Fruit fly (Drosophila melanogaster) whole organism, embryonic: ENCODE data around the gene CG14535.

Source experiments
- ATbp ChIP-seq: fragments of 200-800 bp; sonication (Bioruptor generic); optimal IDR thresholded peaks from 2 replicates; lab custom pipeline; 2017; ENCODE audit warnings: missing biosample characterization, mild to moderate bottlenecking, missing genetic modification characterization, missing genetic modification reagents
- CG11456 ChIP-seq: fragments of 200-800 bp; sonication (Bioruptor generic); IDR thresholded peaks from 3 replicates; pipeline ENCODE4 v1.3.6; 2022; ENCODE audit warnings: missing biosample characterization, missing genetic modification characterization
- CG11504 ChIP-seq: fragments of 200-800 bp; sonication (Bioruptor generic); optimal IDR thresholded peaks from 3 replicates; lab custom pipeline; 2019; ENCODE audit warnings: missing biosample characterization, mild to moderate bottlenecking, missing genetic modification characterization, moderate library complexity
- CG12071 ChIP-seq: fragments of 200-800 bp; sonication (Bioruptor generic); optimal IDR thresholded peaks from 3 replicates; lab custom pipeline; 2018; ENCODE audit warnings: missing biosample characterization, mild to moderate bottlenecking, missing genetic modification characterization
- CG14860 ChIP-seq: fragments of 200-800 bp; sonication (Bioruptor generic); IDR thresholded peaks from 3 replicates; pipeline ENCODE4 v1.3.6; 2022; ENCODE audit warnings: missing biosample characterization, missing genetic modification characterization; ENCODE audit not compliant: partially characterized antibody
- CG15269 ChIP-seq: fragments of 200-800 bp; sonication (Bioruptor generic); optimal IDR thresholded peaks from 2 replicates; lab custom pipeline; 2018; ENCODE audit warnings: missing biosample characterization, mild to moderate bottlenecking, missing genetic modification characterization, moderate library complexity
- CG17359 ChIP-seq: fragments of 200-800 bp; sonication (Bioruptor generic); optimal IDR thresholded peaks from 3 replicates; lab custom pipeline; 2018; ENCODE audit warnings: missing biosample characterization, mild to moderate bottlenecking, missing genetic modification characterization, moderate library complexity
- CG18599 ChIP-seq: fragments of 200-800 bp; sonication (Bioruptor generic); optimal IDR thresholded peaks from 3 replicates; lab custom pipeline; 2017; ENCODE audit warnings: missing biosample characterization, missing genetic modification characterization, mild to moderate bottlenecking, moderate library complexity, missing genetic modification reagents
- CG2120 ChIP-seq: fragments of 200-800 bp; sonication (Bioruptor generic); optimal IDR thresholded peaks from 3 replicates; lab custom pipeline; 2016; ENCODE audit warnings: missing biosample characterization, missing genetic modification characterization
- CG32532 ChIP-seq: fragments of 200-800 bp; sonication (Bioruptor generic); IDR thresholded peaks from 2 replicates; pipeline ENCODE4 v1.3.6; 2022; ENCODE audit warnings: missing biosample characterization, missing genetic modification characterization
- CG6175 ChIP-seq: fragments of 200-800 bp; sonication (Bioruptor generic); IDR thresholded peaks from 3 replicates; pipeline ENCODE4 v1.3.6; 2022; ENCODE audit warnings: missing biosample characterization, missing genetic modification characterization
- CG7556 ChIP-seq: fragments of 200-800 bp; sonication (Bioruptor generic); optimal IDR thresholded peaks from 2 replicates; lab custom pipeline; 2017; ENCODE audit warnings: missing biosample characterization, mild to moderate bottlenecking, missing genetic modification characterization
- CG8478 ChIP-seq: fragments of >200 bp; optimal IDR thresholded peaks from 2 replicates; lab custom pipeline; 2018
- CkIIα-i1 ChIP-seq: fragments of 200-800 bp; sonication (Bioruptor generic); IDR thresholded peaks from 2 replicates; pipeline ENCODE4 v1.3.6; 2022; ENCODE audit warnings: missing biosample characterization, missing genetic modification characterization
- Dek ChIP-seq: fragments of 200-800 bp; sonication (Bioruptor generic); optimal IDR thresholded peaks from 3 replicates; lab custom pipeline; 2019; ENCODE audit warnings: missing biosample characterization, mild to moderate bottlenecking, missing genetic modification characterization, moderate library complexity
- HLH3B ChIP-seq: fragments of 200-800 bp; sonication (Bioruptor generic); IDR thresholded peaks from 2 replicates; pipeline ENCODE4 v1.3.6; 2022; ENCODE audit warnings: missing biosample characterization, missing genetic modification characterization
- Hr51 ChIP-seq, 2 experiments: fragments of 200-800 bp; sonication (Bioruptor generic); optimal IDR thresholded peaks; 2 replicates in 1 of 2; 3 replicates in 1 of 2; lab custom pipeline; 2016 to 2018; ENCODE audit warnings: missing biosample characterization in 2 of 2, missing genetic modification characterization in 2 of 2, mild to moderate bottlenecking in 1 of 2, moderate library complexity in 1 of 2
- Med ChIP-seq: fragments of 200-800 bp; sonication (Bioruptor generic); peaks from one replicate; lab custom pipeline; 2016; ENCODE audit warnings: missing biosample characterization, missing genetic modification characterization, mild to moderate bottlenecking, inconsistent platforms, moderate library complexity
- Oli ChIP-seq: fragments of 200-800 bp; sonication (Bioruptor generic); optimal IDR thresholded peaks from 2 replicates; lab custom pipeline; 2018; ENCODE audit warnings: missing biosample characterization, mild to moderate bottlenecking, missing genetic modification characterization, moderate library complexity
- PHDP ChIP-seq: fragments of 200-800 bp; sonication (Bioruptor generic); optimal IDR thresholded peaks from 3 replicates; lab custom pipeline; 2018; ENCODE audit warnings: missing biosample characterization, mild to moderate bottlenecking, missing genetic modification characterization, moderate library complexity
- Ptx1 ChIP-seq: fragments of 200-800 bp; sonication (Bioruptor generic); IDR thresholded peaks from 2 replicates; pipeline ENCODE4 v1.3.6; 2022; ENCODE audit warnings: missing biosample characterization, missing genetic modification characterization
- Rfx ChIP-seq: fragments of 200-800 bp; sonication (Bioruptor generic); IDR thresholded peaks from 2 replicates; pipeline ENCODE4 v1.3.6; 2022; ENCODE audit warnings: missing biosample characterization, missing genetic modification characterization
- Sin3A ChIP-seq: fragments of >200 bp; optimal IDR thresholded peaks from 2 replicates; lab custom pipeline; 2018
- Sox100B ChIP-seq: fragments of 200-800 bp; sonication (Bioruptor generic); optimal IDR thresholded peaks from 3 replicates; lab custom pipeline; 2018; ENCODE audit warnings: missing biosample characterization, mild to moderate bottlenecking, missing genetic modification characterization
- Ssrp ChIP-seq: fragments of 200-800 bp; sonication (Bioruptor generic); optimal IDR thresholded peaks from 2 replicates; lab custom pipeline; 2018; ENCODE audit warnings: missing biosample characterization, mild to moderate bottlenecking, missing genetic modification characterization, moderate library complexity
- ac ChIP-seq: fragments of 200-800 bp; sonication (Bioruptor generic); optimal IDR thresholded peaks from 3 replicates; lab custom pipeline; 2017; ENCODE audit warnings: missing biosample characterization, mild to moderate bottlenecking, missing genetic modification characterization
- ara ChIP-seq: fragments of 200-800 bp; sonication (Bioruptor generic); IDR thresholded peaks from 2 replicates; pipeline ENCODE4 v1.3.6; 2022; ENCODE audit warnings: missing biosample characterization, missing genetic modification characterization
- az2 ChIP-seq: fragments of 200-800 bp; sonication (Bioruptor generic); optimal IDR thresholded peaks from 3 replicates; lab custom pipeline; 2016; ENCODE audit warnings: missing biosample characterization, missing genetic modification characterization
- bsh ChIP-seq, 2 experiments: fragments of 200-800 bp; sonication (Bioruptor generic); optimal IDR thresholded peaks; 2 replicates each; lab custom pipeline; 2017 to 2018; ENCODE audit warnings: mild to moderate bottlenecking in 2 of 2, missing biosample characterization in 2 of 2, missing genetic modification characterization in 2 of 2, moderate library complexity in 1 of 2
- ci ChIP-seq: fragments of 200-800 bp; sonication (Bioruptor generic); IDR thresholded peaks from 3 replicates; pipeline ENCODE4 v1.3.6; 2022; ENCODE audit warnings: missing biosample characterization, missing genetic modification characterization
- ewg ChIP-seq: fragments of 200-800 bp; sonication (Bioruptor generic); optimal IDR thresholded peaks from 3 replicates; lab custom pipeline; 2017; ENCODE audit warnings: mild to moderate bottlenecking, missing biosample characterization, missing genetic modification reagents, missing genetic modification characterization
- fd64A ChIP-seq: fragments of 200-800 bp; sonication (Bioruptor generic); optimal IDR thresholded peaks from 3 replicates; lab custom pipeline; 2018; ENCODE audit warnings: missing biosample characterization, mild to moderate bottlenecking, missing genetic modification characterization
- gem ChIP-seq: fragments of 200-800 bp; sonication (Bioruptor generic); optimal IDR thresholded peaks from 2 replicates; lab custom pipeline; 2019; ENCODE audit warnings: missing biosample characterization, mild to moderate bottlenecking, missing genetic modification characterization, moderate library complexity
- grau ChIP-seq: fragments of 200-800 bp; optimal IDR thresholded peaks from 3 replicates; lab custom pipeline; 2019; ENCODE audit warnings: missing biosample characterization, mild to moderate bottlenecking, missing genetic modification characterization, moderate library complexity
- hkb ChIP-seq, 2 experiments: fragments of 200-800 bp in 1 of 2; fragments of >200 bp in 1 of 2; sonication (Bioruptor generic) in 1 of 2; IDR thresholded peaks in 1 of 2; optimal IDR thresholded peaks in 1 of 2; 2 replicates each; pipeline versions ENCODE4 v1.3.6 to Lab custom; 2017 to 2022; ENCODE audit warnings: missing biosample characterization in 1 of 2, missing genetic modification characterization in 1 of 2
- inv ChIP-seq: fragments of 200-800 bp; sonication (Bioruptor generic); IDR thresholded peaks from 2 replicates; pipeline ENCODE4 v1.3.6; 2022; ENCODE audit warnings: missing biosample characterization, missing genetic modification characterization; ENCODE audit not compliant: partially characterized antibody
- klu ChIP-seq: fragments of 200-800 bp; sonication (Bioruptor generic); IDR thresholded peaks from 2 replicates; pipeline ENCODE4 v1.3.6; 2022; ENCODE audit warnings: missing biosample characterization, missing genetic modification characterization
- lab ChIP-seq: fragments of 200-800 bp; sonication (Bioruptor generic); optimal IDR thresholded peaks from 3 replicates; lab custom pipeline; 2017; ENCODE audit warnings: missing biosample characterization, missing genetic modification characterization, mild to moderate bottlenecking, moderate library complexity, missing genetic modification reagents
- prd ChIP-seq, 3 experiments: fragments of >200 bp in 2 of 3; fragments of 200-800 bp in 1 of 3; sonication (Bioruptor generic) in 1 of 3; optimal IDR thresholded peaks in 2 of 3; IDR thresholded peaks in 1 of 3; 2 replicates in 2 of 3; 3 replicates in 1 of 3; pipeline versions ENCODE4 v1.3.6 to Lab custom; 2017 to 2022; ENCODE audit warnings: missing biosample characterization in 1 of 3, missing genetic modification characterization in 1 of 3
- ranshi ChIP-seq: fragments of 200-800 bp; sonication (Bioruptor generic); IDR thresholded peaks from 2 replicates; pipeline ENCODE4 v1.3.6; 2022; ENCODE audit warnings: missing biosample characterization, missing genetic modification characterization
- row ChIP-seq: fragments of 200-800 bp; sonication (Bioruptor generic); IDR thresholded peaks from 3 replicates; pipeline ENCODE4 v1.3.6; 2022; ENCODE audit warnings: missing biosample characterization, missing genetic modification characterization
- slbo ChIP-seq: fragments of 200-800 bp; sonication (Bioruptor generic); IDR thresholded peaks from 2 replicates; pipeline ENCODE4 v1.3.6; 2022; ENCODE audit warnings: missing biosample characterization, missing genetic modification characterization
- so ChIP-seq: fragments of 200-800 bp; sonication (Bioruptor generic); IDR thresholded peaks from 3 replicates; pipeline ENCODE4 v1.3.6; 2022; ENCODE audit warnings: missing biosample characterization, missing genetic modification characterization
- tio ChIP-seq: fragments of 200-800 bp; sonication (Bioruptor generic); optimal IDR thresholded peaks from 2 replicates; lab custom pipeline; 2017; ENCODE audit warnings: missing biosample characterization, missing genetic modification characterization, inconsistent platforms
- ttk ChIP-seq: fragments of 200-800 bp; sonication (Bioruptor generic); IDR thresholded peaks from 2 replicates; pipeline ENCODE4 v2.1.2; 2022; ENCODE audit warnings: missing biosample characterization, missing genetic modification characterization
- unpg ChIP-seq: fragments of 200-800 bp; sonication (Bioruptor generic); optimal IDR thresholded peaks from 3 replicates; lab custom pipeline; 2018; ENCODE audit warnings: missing biosample characterization, mild to moderate bottlenecking, missing genetic modification characterization, moderate library complexity
- vvl ChIP-seq: fragments of 200-800 bp; sonication (Bioruptor generic); IDR thresholded peaks from 2 replicates; pipeline ENCODE4 v1.3.6; 2022; ENCODE audit warnings: missing biosample characterization, missing genetic modification characterization
- zen2 ChIP-seq: fragments of 200-800 bp; sonication (Bioruptor generic); IDR thresholded peaks from 3 replicates; pipeline ENCODE4 v1.3.6; 2022; ENCODE audit warnings: missing biosample characterization, missing genetic modification characterization; ENCODE audit not compliant: partially characterized antibody

Gene CG14535

DNA sequence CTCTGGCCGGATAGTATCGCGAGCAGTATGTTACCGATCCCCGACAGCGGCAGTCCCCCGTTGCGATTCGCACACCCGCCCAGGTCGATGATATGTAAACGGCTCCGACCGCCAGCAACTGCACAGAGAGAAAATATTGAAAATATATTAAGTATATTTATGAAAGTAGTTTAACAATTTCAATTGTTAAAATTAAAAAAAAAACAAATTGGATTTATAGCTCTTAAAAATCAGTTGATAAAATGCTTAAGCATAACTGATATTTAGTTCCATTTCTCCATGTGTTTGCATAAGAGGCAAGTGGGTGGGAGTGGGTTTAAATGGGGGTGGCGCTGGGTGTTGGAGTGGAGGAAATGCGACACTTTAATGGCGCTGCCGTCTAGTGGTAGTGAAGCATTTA, 5.8 kb downstream of the CG14535 start (continued):
- TF ChIP-seq CG18599 (GFP tag; lab: Kevin White, UChicago) (peak; percentile 65), ara (GFP tag; lab: Robert Waterston, UW) (no peak), CG17359 (tag; lab: Kevin White, UChicago) (peak; percentile 43), klu (GFP tag; lab: Robert Waterston, UW) (0 out of 2 replicates have a peak, but pooled peaks have one; percentile 10), Ptx1 (GFP tag; lab: Robert Waterston, UW) (peak; percentile 42), CG12071 (no peak), unpg (GFP tag; lab: Kevin White, UChicago) (peak; percentile 34), hkb (optimal IDR thresholded peaks at IDR 0.05; lab: Kevin White, UChicago) (no peak), hkb (GFP tag; IDR thresholded peaks at IDR 0.05; lab: Robert Waterston, UW) (peak; percentile 39; the same call in 1 of the 2 replicates), Oli (tag; lab: Kevin White, UChicago) (peak; percentile 31), Ssrp (tag; lab: Kevin White, UChicago) (peak; percentile 3), inv (no peak), HLH3B (GFP tag; lab: Robert Waterston, UW) (peak; percentile 57), so (GFP tag; lab: Robert Waterston, UW) (0 out of 3 replicates have a peak, but pooled peaks have one; percentile 50), zen2 (GFP tag; lab: Robert Waterston, UW) (no peak), ranshi (peak; percentile 49; the same call in 1 of the 2 replicates), CG6175 (GFP tag; lab: Robert Waterston, UW) (no peak), Sin3A (lab: Kevin White, UChicago) (no peak), ac (GFP tag; lab: Kevin White, UChicago) (no peak), Med (GFP tag; lab: Kevin White, UChicago) (peak; percentile 58), vvl (GFP tag; lab: Robert Waterston, UW) (peak; percentile 61; the same call in 1 of the 2 replicates), ATbp (GFP tag; lab: Kevin White, UChicago) (peak; percentile 32), bsh (GFP tag; optimal IDR thresholded peaks at IDR 0.05; lab: Kevin White, UChicago) (peak in 1 of 2 experiments; percentile 61), Sox100B (GFP tag; lab: Kevin White, UChicago) (peak; percentile 0), tio (GFP tag; lab: Kevin White, UChicago) (no peak), CG11504 (tag; lab: Kevin White, UChicago) (peak; percentile 57), prd (optimal IDR thresholded peaks at IDR 0.05; lab: Kevin White, UChicago) (no peak), prd (GFP tag; IDR thresholded peaks at IDR 0.05; lab: Robert Waterston, UW) (peak; percentile 39; the same call in 1 of the 3 replicates), CG11456 (GFP tag; lab: Robert Waterston, UW) (no peak), ewg (GFP tag; lab: Kevin White, UChicago) (peak; percentile 13), gem (tag; lab: Kevin White, UChicago) (peak; percentile 52), PHDP (tag; lab: Kevin White, UChicago) (peak; percentile 39), row (GFP tag; lab: Robert Waterston, UW) (peak; percentile 71), fd64A (GFP tag; lab: Kevin White, UChicago) (no peak), CkIIα-i1 (GFP tag; lab: Robert Waterston, UW) (no peak), ci (peak; percentile 63; the same call in 1 of the 3 replicates), CG7556 (GFP tag; lab: Kevin White, UChicago) (peak; percentile 41), az2 (GFP tag; lab: Kevin White, UChicago) (peak; percentile 7)

- peak in 1 of 2 experiments; percentile 12 for TF ChIP-seq Hr51 (GFP tag; optimal IDR thresholded peaks at IDR 0.05; lab: Kevin White, UChicago)
- peak; percentile 44 for TF ChIP-seq slbo (GFP tag; lab: Robert Waterston, UW)
- TF ChIP-seq CG18599 (GFP tag; lab: Kevin White, UChicago), result peak; percentile 7
- peak; percentile 29 for TF ChIP-seq CG15269
- peak; percentile 12 for TF ChIP-seq grau (tag; lab: Kevin White, UChicago)
- 0 out of 2 replicates have a peak, but pooled peaks have one; percentile 22 for TF ChIP-seq ttk (GFP tag; lab: Robert Waterston, UW)
- TF ChIP-seq unpg (GFP tag; lab: Kevin White, UChicago), result peak; percentile 0
- TF ChIP-seq Rfx (GFP tag; lab: Robert Waterston, UW), result peak; percentile 34; the same call in 1 of the 2 replicates
- no peak for TF ChIP-seq Dek (tag; lab: Kevin White, UChicago)
- TF ChIP-seq lab (GFP tag; lab: Kevin White, UChicago), result peak; percentile 23
- 0 out of 2 replicates have a peak, but pooled peaks have one; percentile 30 for TF ChIP-seq Ptx1 (GFP tag; lab: Robert Waterston, UW)
- TF ChIP-seq CG2120 (GFP tag; lab: Kevin White, UChicago), result peak; percentile 2
- no peak for TF ChIP-seq CG14860 (GFP tag; lab: Robert Waterston, UW)
- TF ChIP-seq CG32532 (GFP tag; lab: Robert Waterston, UW), result 0 out of 2 replicates have a peak, but pooled peaks have one; percentile 8
- no peak for TF ChIP-seq CG8478 (lab: Kevin White, UChicago)
These were observed 14.0 kb downstream of the CG14535 start for dm6 chr2L:7841244-7841643.
